Worm (Caenorhabditis elegans): ENCODE results near the gene sre-10.

ce11 chrV:7089217-7089616 is 43.1 kb upstream of the sre-10 start:
- TF ChIP-seq W03F9.2 (tag; optimal IDR thresholded peaks at IDR 0.05) = peak; percentile 7
- no peak for TF ChIP-seq him-1 (tag; optimal IDR thresholded peaks at IDR 0.05)
- TF ChIP-seq dao-5 (tag; optimal IDR thresholded peaks at IDR 0.05) = no peak

Measured in whole organism, L4/young adult.